Fruit fly (Drosophila melanogaster) whole organism, prepupa: ENCODE measurements around the gene PNKP.

ENCODE experiments used
- CG11762 ChIP-seq: fragments of 200-800 bp; sonication (Bioruptor generic); optimal IDR thresholded peaks from 3 replicates; lab custom pipeline; 2016; ENCODE audit warnings: missing biosample characterization, missing genetic modification characterization; ENCODE audit not compliant: insufficient read depth
- CG11902 ChIP-seq: fragments of 200-800 bp; sonication (Bioruptor generic); optimal IDR thresholded peaks from 3 replicates; lab custom pipeline; 2016; ENCODE audit warnings: missing biosample characterization, missing genetic modification characterization
- CG15336 ChIP-seq: fragments of 200-800 bp; sonication (Bioruptor generic); IDR thresholded peaks from 2 replicates; pipeline ENCODE4 v1.3.6; 2022; ENCODE audit warnings: missing biosample characterization, missing genetic modification characterization
- CG1621 ChIP-seq: fragments of 200-800 bp; sonication (Bioruptor generic); optimal IDR thresholded peaks from 3 replicates; lab custom pipeline; 2018; ENCODE audit warnings: missing biosample characterization, mild to moderate bottlenecking, missing genetic modification characterization
- CG3032 ChIP-seq: fragments of 200-800 bp; optimal IDR thresholded peaks from 2 replicates; lab custom pipeline; 2019; ENCODE audit warnings: missing biosample characterization, mild to moderate bottlenecking, missing genetic modification characterization, moderate library complexity
- CG34406 ChIP-seq: fragments of 200-800 bp; sonication (Bioruptor generic); optimal IDR thresholded peaks from 3 replicates; lab custom pipeline; 2016; ENCODE audit warnings: missing biosample characterization, missing genetic modification characterization
- CG3919 ChIP-seq: fragments of 200-800 bp; sonication (Bioruptor generic); optimal IDR thresholded peaks from 3 replicates; lab custom pipeline; 2016; ENCODE audit warnings: missing biosample characterization, missing genetic modification characterization
- CG4318 ChIP-seq: fragments of 200-800 bp; sonication (Bioruptor generic); optimal IDR thresholded peaks from 3 replicates; lab custom pipeline; 2017; ENCODE audit warnings: missing biosample characterization, mild to moderate bottlenecking, missing genetic modification characterization
- CG6163 ChIP-seq: fragments of 200-800 bp; sonication (Bioruptor generic); IDR thresholded peaks from 3 replicates; pipeline ENCODE4 v1.3.6; 2022; ENCODE audit warnings: missing biosample characterization, missing genetic modification characterization
- CG6792 ChIP-seq: fragments of 200-800 bp; sonication (Bioruptor generic); optimal IDR thresholded peaks from 3 replicates; lab custom pipeline; 2016; ENCODE audit warnings: missing biosample characterization, missing genetic modification characterization
- CG6854 ChIP-seq: fragments of 200-800 bp; sonication (Bioruptor generic); optimal IDR thresholded peaks from 2 replicates; lab custom pipeline; 2017; ENCODE audit warnings: missing biosample characterization, mild to moderate bottlenecking, missing genetic modification characterization
- CG7368 ChIP-seq: fragments of 200-800 bp; sonication (Bioruptor generic); optimal IDR thresholded peaks from 3 replicates; lab custom pipeline; 2016; ENCODE audit warnings: missing biosample characterization, missing genetic modification characterization
- CG8119 ChIP-seq: fragments of 200-800 bp; sonication (Bioruptor generic); IDR thresholded peaks from 3 replicates; pipeline ENCODE4 v1.3.6; 2022; ENCODE audit warnings: missing biosample characterization, missing genetic modification characterization
- CG8632 ChIP-seq: fragments of 200-800 bp; sonication (Bioruptor generic); optimal IDR thresholded peaks from 3 replicates; lab custom pipeline; 2016; ENCODE audit warnings: missing biosample characterization, missing genetic modification characterization
- CG9139 ChIP-seq: fragments of 200-800 bp; sonication (Bioruptor generic); optimal IDR thresholded peaks from 3 replicates; lab custom pipeline; 2017; ENCODE audit warnings: missing biosample characterization, mild to moderate bottlenecking, missing genetic modification characterization
- Eip78C ChIP-seq: fragments of 200-800 bp; sonication (Bioruptor generic); peaks from one replicate; lab custom pipeline; 2016; ENCODE audit warnings: missing biosample characterization, missing genetic modification characterization
- Eip93F ChIP-seq: fragments of 200-800 bp; sonication (Bioruptor generic); optimal IDR thresholded peaks from 2 replicates; lab custom pipeline; 2016; ENCODE audit warnings: missing biosample characterization, mild to moderate bottlenecking, missing genetic modification characterization
- Hr39 ChIP-seq: fragments of 200-800 bp; sonication (Bioruptor generic); optimal IDR thresholded peaks from 2 replicates; lab custom pipeline; 2016; ENCODE audit warnings: missing biosample characterization, missing genetic modification characterization
- Lpt ChIP-seq: fragments of 200-800 bp; sonication (Bioruptor generic); optimal IDR thresholded peaks from 3 replicates; lab custom pipeline; 2016; ENCODE audit warnings: missing biosample characterization, missing genetic modification characterization
- Met ChIP-seq: fragments of 200-800 bp; sonication (Bioruptor generic); optimal IDR thresholded peaks from 3 replicates; lab custom pipeline; 2016; ENCODE audit warnings: missing biosample characterization, missing genetic modification characterization
- Sox102F ChIP-seq: fragments of 200-800 bp; sonication (Bioruptor generic); optimal IDR thresholded peaks from 2 replicates; lab custom pipeline; 2016; ENCODE audit warnings: missing biosample characterization, mild to moderate bottlenecking, missing genetic modification characterization
- Sox15 ChIP-seq: fragments of 200-800 bp; sonication (Bioruptor generic); optimal IDR thresholded peaks from 3 replicates; lab custom pipeline; 2016; ENCODE audit warnings: missing biosample characterization, missing genetic modification characterization
- acj6 ChIP-seq: fragments of 200-800 bp; sonication (Bioruptor generic); optimal IDR thresholded peaks from 3 replicates; lab custom pipeline; 2016; ENCODE audit warnings: missing biosample characterization, missing genetic modification characterization
- cyc ChIP-seq: fragments of 200-800 bp; sonication (Bioruptor generic); optimal IDR thresholded peaks from 3 replicates; lab custom pipeline; 2016; ENCODE audit warnings: missing biosample characterization, missing genetic modification characterization
- esn ChIP-seq: fragments of 200-800 bp; sonication (Bioruptor generic); optimal IDR thresholded peaks from 2 replicates; lab custom pipeline; 2016; ENCODE audit warnings: missing biosample characterization, mild to moderate bottlenecking, missing genetic modification characterization, moderate library complexity
- fd85E ChIP-seq: fragments of 200-800 bp; sonication (Bioruptor generic); optimal IDR thresholded peaks from 3 replicates; lab custom pipeline; 2016; ENCODE audit warnings: missing biosample characterization, missing genetic modification characterization
- fkh ChIP-seq: fragments of 200-800 bp; sonication (Bioruptor generic); optimal IDR thresholded peaks from 3 replicates; lab custom pipeline; 2017; ENCODE audit warnings: missing biosample characterization, mild to moderate bottlenecking, missing genetic modification characterization, moderate library complexity
- lz ChIP-seq: fragments of 200-800 bp; sonication (Bioruptor generic); optimal IDR thresholded peaks from 3 replicates; lab custom pipeline; 2016; ENCODE audit warnings: missing biosample characterization, missing genetic modification characterization
- net ChIP-seq: fragments of 200-800 bp; sonication (Bioruptor generic); optimal IDR thresholded peaks from 3 replicates; lab custom pipeline; 2016; ENCODE audit warnings: missing biosample characterization, missing genetic modification characterization
- pdm3 ChIP-seq: fragments of 200-800 bp; sonication (Bioruptor generic); optimal IDR thresholded peaks from 3 replicates; lab custom pipeline; 2016; ENCODE audit warnings: missing biosample characterization, missing genetic modification characterization
- ss ChIP-seq, 2 experiments: fragments of 200-800 bp; sonication (Bioruptor generic); optimal IDR thresholded peaks; 2 replicates in 1 of 2; 3 replicates in 1 of 2; lab custom pipeline; 2017 to 2018; ENCODE audit warnings: mild to moderate bottlenecking in 2 of 2, missing biosample characterization in 2 of 2, missing genetic modification characterization in 2 of 2, moderate library complexity in 1 of 2

Gene PNKP

DNA sequence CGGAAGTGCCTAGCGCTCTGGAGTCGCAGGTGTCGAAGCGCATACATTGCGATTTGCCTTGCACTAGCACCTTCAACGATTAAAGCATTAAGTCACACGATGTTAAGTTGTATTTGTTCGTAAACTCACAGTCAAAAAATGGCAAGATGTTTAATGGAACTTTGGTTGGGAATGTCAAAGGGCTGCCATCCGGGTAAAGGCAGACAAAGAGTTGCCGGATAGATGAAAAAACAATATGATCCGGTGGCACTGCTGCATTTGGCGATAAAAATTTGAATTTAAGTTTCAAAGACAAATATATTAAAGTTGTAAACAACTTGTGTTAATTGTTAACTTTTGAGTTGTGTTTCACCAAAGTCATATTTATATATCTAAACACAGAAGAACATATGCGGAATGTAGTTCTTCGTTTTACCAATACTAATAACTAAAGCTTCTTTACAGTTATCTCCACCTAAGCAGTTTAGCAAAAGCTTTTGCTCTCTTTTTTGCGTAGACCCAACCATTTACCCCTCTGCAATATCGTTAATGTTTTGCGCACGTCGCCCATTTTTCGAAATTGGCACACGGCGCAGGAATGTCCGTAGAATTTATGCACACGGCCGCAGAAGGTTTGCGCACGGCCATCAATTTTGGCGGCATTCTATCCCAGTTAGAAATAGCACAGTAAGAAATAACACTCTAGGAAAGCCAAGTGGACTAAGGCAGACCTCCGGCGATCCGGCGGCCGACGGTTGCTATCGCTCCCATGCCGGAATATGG, 26.8 kb downstream of the PNKP start, which contains the start of gene Coq2:
Gene Coq2, minus strand, starts transcription at position 200 of the 762 bp plus-strand sequence.
- no peak for TF ChIP-seq fkh
- no peak for TF ChIP-seq cyc
- TF ChIP-seq CG6163 (GFP tag; lab: Robert Waterston, UW) = peak; percentile 30; the same call in 1 of the 3 replicates
- no peak for TF ChIP-seq CG3032
- peak; percentile 11 for TF ChIP-seq esn
- no peak for TF ChIP-seq CG8119 (GFP tag; lab: Robert Waterston, UW)
- TF ChIP-seq CG7368 (GFP tag; lab: Kevin White, UChicago) = no peak
- no peak for TF ChIP-seq Lpt (GFP tag; lab: Kevin White, UChicago)
- no peak for TF ChIP-seq Sox15 (GFP tag; lab: Kevin White, UChicago)
- no peak for TF ChIP-seq CG34406
- no peak for TF ChIP-seq CG15336 (GFP tag; lab: Robert Waterston, UW)
- no peak for TF ChIP-seq Sox102F (GFP tag; lab: Kevin White, UChicago)
- no peak for TF ChIP-seq Met (GFP tag; lab: Kevin White, UChicago)

DNA sequence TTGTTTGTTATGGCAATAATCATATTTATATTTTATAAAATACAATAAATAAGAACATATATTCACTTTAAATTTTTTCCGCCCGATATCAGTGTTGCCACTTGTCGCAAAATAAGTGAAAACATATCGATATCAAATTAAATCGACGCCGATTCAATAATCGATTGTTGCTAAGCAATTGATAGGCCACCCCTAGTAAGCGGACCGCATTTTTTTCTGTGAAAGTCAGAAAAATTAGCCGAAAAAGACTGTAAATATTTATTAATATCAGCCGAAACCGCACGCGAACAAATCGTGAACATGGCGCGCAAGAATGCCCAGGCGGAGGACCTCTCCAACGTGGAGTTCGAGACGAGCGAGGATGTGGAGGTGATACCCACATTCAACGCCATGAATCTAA, 30.3 kb downstream of the PNKP start, which contains the start of gene CG7483:
Gene CG7483, plus strand, starts transcription at position 171 of the 400 bp plus-strand sequence.
- TF ChIP-seq fd85E (GFP tag; lab: Kevin White, UChicago) = no peak
- no peak for TF ChIP-seq CG6163 (GFP tag; lab: Robert Waterston, UW)
- no peak for TF ChIP-seq CG8119 (GFP tag; lab: Robert Waterston, UW)
- no peak for TF ChIP-seq CG3919 (GFP tag; lab: Kevin White, UChicago)
- no peak for TF ChIP-seq CG9139 (GFP tag; lab: Kevin White, UChicago)
- TF ChIP-seq Eip78C = peak; percentile 52

DNA sequence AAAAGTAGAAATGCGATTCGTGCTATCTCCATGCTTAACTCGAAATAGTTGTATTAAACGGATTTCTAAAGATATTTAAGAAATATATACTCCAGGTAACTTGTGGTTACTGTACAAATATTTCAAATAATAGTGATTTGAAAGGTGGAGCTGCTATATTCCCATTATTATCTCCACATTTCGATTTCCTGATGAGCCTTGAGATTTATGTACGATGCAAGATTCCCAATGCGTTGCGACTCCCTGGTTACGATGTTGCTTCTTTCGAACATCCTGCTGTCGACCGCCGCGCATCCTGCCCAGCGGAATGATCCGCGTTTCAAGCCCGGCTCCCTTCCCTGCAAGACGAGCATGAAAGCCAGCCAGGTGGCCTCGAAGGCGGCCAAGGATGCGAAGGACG, 31.3 kb downstream of the PNKP start, which contains the start of the genes CG11694 and CG11698:
Gene CG11694, minus strand, starts transcription at position 101 of the 400 bp plus-strand sequence.
Gene CG11698, plus strand, starts transcription at position 152 of the 400 bp plus-strand sequence.
- TF ChIP-seq Eip78C (no peak), Eip93F (GFP tag; lab: Kevin White, UChicago) (no peak), net (no peak), ss (GFP tag; optimal IDR thresholded peaks at IDR 0.05; lab: Kevin White, UChicago) (no peak), pdm3 (GFP tag; lab: Kevin White, UChicago) (no peak), CG1621 (tag; lab: Kevin White, UChicago) (no peak), cyc (no peak)

DNA sequence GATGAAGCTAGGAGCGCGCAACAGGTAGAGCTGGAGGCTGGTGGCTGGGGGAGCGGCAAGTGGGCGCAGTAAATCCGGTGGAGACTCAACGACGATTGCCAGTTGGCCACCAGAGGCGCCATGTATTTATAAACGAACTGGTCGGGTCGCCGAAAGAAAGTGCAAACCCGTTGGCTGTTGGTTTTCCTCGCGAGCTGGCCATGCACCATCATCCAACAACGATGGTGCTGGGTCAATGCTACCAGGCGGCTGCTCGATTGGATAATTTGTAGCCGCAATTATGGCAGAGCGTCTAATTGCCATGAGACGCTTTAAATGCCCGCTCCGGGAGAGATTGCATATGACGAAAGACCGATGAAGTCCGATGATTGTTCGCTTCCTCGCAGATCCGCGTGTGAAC, 32.6 kb downstream of the PNKP start, which contains the start of gene CG11693:
Gene CG11693, minus strand, starts transcription at position 101 of the 400 bp plus-strand sequence.
- no peak for TF ChIP-seq fd85E (GFP tag; lab: Kevin White, UChicago)
- TF ChIP-seq CG4318 (GFP tag; lab: Kevin White, UChicago) = no peak
- TF ChIP-seq CG11762 = no peak
- no peak for TF ChIP-seq CG6792 (GFP tag; lab: Kevin White, UChicago)
- TF ChIP-seq lz = no peak
- no peak for TF ChIP-seq acj6 (GFP tag; lab: Kevin White, UChicago)
- no peak for TF ChIP-seq Eip93F (GFP tag; lab: Kevin White, UChicago)
- no peak for TF ChIP-seq cyc
- no peak for TF ChIP-seq pdm3 (GFP tag; lab: Kevin White, UChicago)
- TF ChIP-seq CG11902 (GFP tag; lab: Kevin White, UChicago) = no peak
- no peak for TF ChIP-seq CG9139 (GFP tag; lab: Kevin White, UChicago)
- TF ChIP-seq Hr39 = no peak
- no peak for TF ChIP-seq Met (GFP tag; lab: Kevin White, UChicago)
- no peak for TF ChIP-seq CG8632 (GFP tag; lab: Kevin White, UChicago)
- TF ChIP-seq CG1621 (tag; lab: Kevin White, UChicago) = no peak
- no peak for TF ChIP-seq CG3919 (GFP tag; lab: Kevin White, UChicago)
- no peak for TF ChIP-seq CG3032
- no peak for TF ChIP-seq Sox102F (GFP tag; lab: Kevin White, UChicago)

DNA sequence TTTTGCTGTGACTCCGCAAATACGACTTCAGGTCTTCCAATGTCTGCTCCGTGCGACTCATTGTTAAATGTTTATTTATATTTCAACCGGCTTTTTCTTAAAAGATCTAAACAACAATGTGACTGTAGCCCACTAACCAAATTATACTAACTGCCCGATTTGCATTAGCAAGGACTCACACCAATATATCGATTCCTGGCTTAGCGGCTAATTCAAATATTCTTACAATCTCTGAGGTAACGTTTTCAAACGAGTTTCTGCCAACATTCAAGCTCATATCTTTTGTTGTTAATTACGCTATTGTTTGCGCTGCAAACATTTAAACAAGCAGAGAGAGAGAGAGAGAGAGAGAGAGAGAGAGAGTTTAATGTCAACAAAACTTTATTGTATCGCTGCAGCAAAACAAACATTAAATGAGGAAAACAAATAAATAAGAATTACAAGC, 34.8 kb downstream of the PNKP start, which contains the start of gene tex:
Gene tex, minus strand, starts transcription at position 131 of the 445 bp plus-strand sequence.
- TF ChIP-seq Eip78C (peak; percentile 34), CG6854 (GFP tag; lab: Kevin White, UChicago) (no peak), fkh (peak; percentile 72)
